Worm (Caenorhabditis elegans) whole organism, L4 larva: ENCODE results near the gene C14B9.3.

Source experiments
- F37D6.2 ChIP-seq: sonication (generic microtip); optimal IDR thresholded peaks from 2 replicates; lab custom pipeline; 2016; ENCODE audit warnings: mild to moderate bottlenecking, missing genetic modification characterization, missing compliant biosample characterization
- F44E2.7 ChIP-seq: fragments of 200-800 bp; sonication (Bioruptor generic); IDR thresholded peaks from 2 replicates; pipeline ENCODE4 v2.1.2; 2022; ENCODE audit warnings: missing genetic modification characterization, missing compliant biosample characterization
- T20F7.1 ChIP-seq: fragments of 200-800 bp; sonication (Bioruptor generic); optimal IDR thresholded peaks from 2 replicates; lab custom pipeline; 2018; ENCODE audit warnings: mild to moderate bottlenecking, missing genetic modification characterization, missing compliant biosample characterization
- T26A8.4 ChIP-seq: fragments of 200-800 bp; sonication (Bioruptor generic); IDR thresholded peaks from 2 replicates; pipeline ENCODE4 v1.3.6; 2022; ENCODE audit warnings: missing genetic modification characterization, missing compliant biosample characterization
- Y48G9A.11 ChIP-seq: fragments of 200-800 bp; sonication (Bioruptor generic); IDR thresholded peaks from 2 replicates; pipeline ENCODE4 v1.3.6; 2022; ENCODE audit warnings: missing genetic modification reagents, missing genetic modification characterization, missing compliant biosample characterization
- arid-1 ChIP-seq: fragments of 200-800 bp; sonication (Bioruptor generic); conservative IDR thresholded peaks from 2 replicates; pipeline ENCODE4 v1.3.6; 2022; ENCODE audit warnings: missing genetic modification reagents, missing genetic modification characterization, missing compliant biosample characterization
- ceh-20 ChIP-seq: fragments of 200-800 bp; sonication (Bioruptor generic); IDR thresholded peaks from 2 replicates; pipeline ENCODE4 v1.3.6; 2022; ENCODE audit warnings: missing genetic modification reagents, missing genetic modification characterization, missing compliant biosample characterization
- ceh-28 ChIP-seq: fragments of 150-350 bp; optimal IDR thresholded peaks from 2 replicates; lab custom pipeline; 2014; ENCODE audit warnings: missing biosample characterization, missing genetic modification reagents, missing genetic modification characterization
- ceh-62 ChIP-seq: sonication (generic microtip); optimal IDR thresholded peaks from 2 replicates; lab custom pipeline; 2017; ENCODE audit warnings: missing biosample characterization, missing genetic modification characterization
- ceh-82 ChIP-seq: sonication (generic microtip); optimal IDR thresholded peaks from 2 replicates; lab custom pipeline; 2017; ENCODE audit warnings: missing biosample characterization, missing genetic modification characterization
- ces-1 ChIP-seq: fragments of 150-350 bp; sonication (generic microtip); optimal IDR thresholded peaks from 4 replicates; lab custom pipeline; 2014; ENCODE audit warnings: missing biosample characterization, missing genetic modification reagents, missing genetic modification characterization
- daf-12 ChIP-seq: fragments of 150-350 bp; optimal IDR thresholded peaks from 2 replicates; lab custom pipeline; 2014; ENCODE audit warnings: missing biosample characterization, missing genetic modification reagents, missing genetic modification characterization
- daf-16 ChIP-seq, 3 experiments: sonication (generic microtip); optimal IDR thresholded peaks; 2 replicates each; lab custom pipeline; 2016 to 2017; ENCODE audit warnings: missing genetic modification characterization in 3 of 3, missing genetic modification reagents in 3 of 3, mild to moderate bottlenecking in 2 of 3, missing compliant biosample characterization in 2 of 3, missing biosample characterization in 1 of 3, moderate library complexity in 1 of 3
- dmd-6 ChIP-seq: fragments of 200-800 bp; sonication (Bioruptor generic); IDR thresholded peaks from 2 replicates; pipeline ENCODE4 v1.3.6; 2022; ENCODE audit warnings: missing genetic modification reagents, missing genetic modification characterization, missing compliant biosample characterization
- dpl-1 ChIP-seq: fragments of 150-350 bp; optimal IDR thresholded peaks from 2 replicates; lab custom pipeline; 2014; ENCODE audit warnings: missing biosample characterization, missing genetic modification reagents, missing genetic modification characterization
- duxl-1 ChIP-seq: sonication (generic microtip); optimal IDR thresholded peaks from 2 replicates; lab custom pipeline; 2016; ENCODE audit warnings: mild to moderate bottlenecking, missing genetic modification characterization, moderate library complexity, missing compliant biosample characterization; ENCODE audit not compliant: poor library complexity
- dve-1 ChIP-seq: sonication (generic microtip); optimal IDR thresholded peaks from 2 replicates; lab custom pipeline; 2017; ENCODE audit warnings: antibody characterized with exemption, mild to moderate bottlenecking, missing genetic modification characterization, missing compliant biosample characterization; ENCODE audit not compliant: insufficient read depth
- egl-43 ChIP-seq: fragments of 200-800 bp; sonication (Bioruptor generic); IDR thresholded peaks from 2 replicates; pipeline ENCODE4 v1.3.6; 2022; ENCODE audit warnings: missing genetic modification reagents, missing genetic modification characterization, missing compliant biosample characterization
- gei-8 ChIP-seq: fragments of 200-800 bp; sonication (Bioruptor generic); optimal IDR thresholded peaks from 2 replicates; lab custom pipeline; 2018; ENCODE audit warnings: mild to moderate bottlenecking, missing genetic modification characterization, missing compliant biosample characterization
- hif-1 ChIP-seq, 2 experiments: sonication (generic microtip); optimal IDR thresholded peaks; 2 replicates each; lab custom pipeline; 2016 to 2017; ENCODE audit warnings: missing compliant biosample characterization in 2 of 2, missing genetic modification characterization in 2 of 2, missing genetic modification reagents in 2 of 2, missing genotype in 2 of 2, mild to moderate bottlenecking in 1 of 2
- hlh-11 ChIP-seq: fragments of 200-800 bp; sonication (Bioruptor generic); optimal IDR thresholded peaks from 2 replicates; lab custom pipeline; 2018; ENCODE audit warnings: mild to moderate bottlenecking, missing genetic modification characterization, missing compliant biosample characterization
- hlh-30 ChIP-seq: sonication (generic microtip); optimal IDR thresholded peaks from 2 replicates; lab custom pipeline; 2017; ENCODE audit warnings: antibody characterized with exemption, mild to moderate bottlenecking, missing genetic modification characterization, missing compliant biosample characterization; ENCODE audit not compliant: insufficient read depth
- hmg-1.1 ChIP-seq: fragments of 200-800 bp; sonication (Bioruptor generic); IDR thresholded peaks from 2 replicates; pipeline ENCODE4 v1.3.6; 2022; ENCODE audit warnings: missing genetic modification reagents, missing genetic modification characterization, missing compliant biosample characterization
- jun-1 ChIP-seq: fragments of 150-350 bp; optimal IDR thresholded peaks from 2 replicates; lab custom pipeline; 2014; ENCODE audit warnings: missing biosample characterization, missing genetic modification reagents, missing genetic modification characterization
- lin-13 ChIP-seq: fragments of 150-350 bp; optimal IDR thresholded peaks from 2 replicates; lab custom pipeline; 2014; ENCODE audit warnings: missing biosample characterization, missing genetic modification reagents, missing genetic modification characterization
- lin-39 ChIP-seq: fragments of 150-350 bp; optimal IDR thresholded peaks from 2 replicates; lab custom pipeline; 2014; ENCODE audit warnings: missing biosample characterization, missing genetic modification reagents, missing genetic modification characterization
- lsy-2 ChIP-seq, 2 experiments: fragments of 150-350 bp in 1 of 2; sonication (generic microtip) in 1 of 2; optimal IDR thresholded peaks; 2 replicates each; lab custom pipeline; 2014 to 2017; ENCODE audit warnings: missing biosample characterization in 2 of 2, missing genetic modification characterization in 2 of 2
- madf-5 ChIP-seq, 2 experiments: fragments of 200-800 bp; sonication (Bioruptor generic); IDR thresholded peaks; 2 replicates each; pipeline ENCODE4 v1.3.6; 2022; ENCODE audit warnings: missing compliant biosample characterization in 2 of 2, missing genetic modification characterization in 2 of 2
- mxl-2 ChIP-seq: fragments of 200-800 bp; sonication (Bioruptor generic); conservative IDR thresholded peaks from 2 replicates; pipeline ENCODE4 v1.3.6; 2022; ENCODE audit warnings: missing genetic modification reagents, missing genetic modification characterization, missing compliant biosample characterization
- nhr-111 ChIP-seq: fragments of 200-800 bp; sonication (Bioruptor generic); optimal IDR thresholded peaks from 2 replicates; lab custom pipeline; 2018; ENCODE audit warnings: mild to moderate bottlenecking, missing genetic modification characterization, missing compliant biosample characterization
- nhr-41 ChIP-seq: fragments of 200-800 bp; sonication (Bioruptor generic); IDR thresholded peaks from 2 replicates; pipeline ENCODE4 v1.3.6; 2022; ENCODE audit warnings: missing genetic modification reagents, missing genetic modification characterization, missing compliant biosample characterization
- nhr-48 ChIP-seq: sonication (generic microtip); optimal IDR thresholded peaks from 2 replicates; lab custom pipeline; 2016; ENCODE audit warnings: mild to moderate bottlenecking, missing genetic modification characterization, missing compliant biosample characterization
- nhr-77 ChIP-seq: fragments of 150-350 bp; optimal IDR thresholded peaks from 2 replicates; lab custom pipeline; 2014; ENCODE audit warnings: missing biosample characterization, missing genetic modification characterization
- pha-4 ChIP-seq, 2 experiments: fragments of 150-350 bp in 1 of 2; fragments of 200-800 bp in 1 of 2; sonication (Bioruptor generic) in 1 of 2; IDR thresholded peaks in 1 of 2; optimal IDR thresholded peaks in 1 of 2; 2 replicates each; pipeline versions ENCODE4 v1.3.6 to Lab custom; 2014 to 2022; ENCODE audit warnings: missing genetic modification characterization in 2 of 2, missing genetic modification reagents in 2 of 2, missing biosample characterization in 1 of 2, missing compliant biosample characterization in 1 of 2
- pqm-1 ChIP-seq: sonication (generic microtip); optimal IDR thresholded peaks from 2 replicates; lab custom pipeline; 2017; ENCODE audit warnings: missing biosample characterization, missing genetic modification characterization
- sdz-12 ChIP-seq: fragments of 200-800 bp; sonication (Bioruptor generic); optimal IDR thresholded peaks from 2 replicates; lab custom pipeline; 2018; ENCODE audit warnings: mild to moderate bottlenecking, missing genetic modification characterization, missing compliant biosample characterization
- set-16 ChIP-seq: fragments of 200-800 bp; sonication (Bioruptor generic); IDR thresholded peaks from 2 replicates; pipeline ENCODE4 v1.3.6; 2022; ENCODE audit warnings: missing genetic modification reagents, missing genetic modification characterization, missing compliant biosample characterization
- unc-39 ChIP-seq: sonication (generic microtip); optimal IDR thresholded peaks from 2 replicates; lab custom pipeline; 2017; ENCODE audit warnings: missing biosample characterization, missing genetic modification characterization
- unc-62 ChIP-seq, 3 experiments: fragments of 150-350 bp in 1 of 3; sonication (generic microtip); optimal IDR thresholded peaks in 2 of 3; peaks in 1 of 3; 1 replicate in 1 of 3; 2 replicates in 2 of 3; lab custom pipeline; 2014 to 2017; ENCODE audit warnings: missing biosample characterization in 3 of 3, missing genetic modification characterization in 3 of 3, missing genetic modification reagents in 3 of 3, missing genotype in 1 of 3
- zfp-2 ChIP-seq: sonication (generic microtip); optimal IDR thresholded peaks from 2 replicates; lab custom pipeline; 2016; ENCODE audit warnings: mild to moderate bottlenecking, missing genetic modification characterization, missing compliant biosample characterization
- zfp-3 ChIP-seq: fragments of 200-800 bp; sonication (Bioruptor generic); conservative IDR thresholded peaks from 2 replicates; pipeline ENCODE4 v1.3.6; 2022; ENCODE audit warnings: missing genetic modification reagents, missing genetic modification characterization, missing compliant biosample characterization
- zip-11 ChIP-seq: fragments of 200-800 bp; sonication (Bioruptor generic); IDR thresholded peaks from 2 replicates; pipeline ENCODE4 v1.3.6; 2022; ENCODE audit warnings: missing genetic modification characterization, missing compliant biosample characterization

C14B9.3 gene

ce11 chrIII:8144574-8145065 lies 36.0 kb downstream of the C14B9.3 start, which contains the start of the genes C14B9.8 and mrpl-18 (continued):
- TF ChIP-seq Y48G9A.11 (GFP tag; lab: Robert Waterston, UW) (peak; percentile 76), nhr-48 (tag; lab: Kevin White, UChicago) (no peak), madf-5 (GFP tag; IDR thresholded peaks at IDR 0.05; lab: Robert Waterston, UW) (no peak), F44E2.7 (no peak), pha-4 (GFP tag; IDR thresholded peaks at IDR 0.05; lab: Robert Waterston, UW) (no peak), pha-4 (tag; optimal IDR thresholded peaks at IDR 0.05; lab: Kevin White, UChicago) (no peak), dpl-1 (GFP tag; lab: Kevin White, UChicago) (peak; percentile 48), ceh-28 (no peak), lin-39 (no peak), zfp-2 (tag; lab: Kevin White, UChicago) (no peak), duxl-1 (tag; lab: Kevin White, UChicago) (no peak)
- TF ChIP-seq, all 104 proteins: peak for 21

ce11 chrIII:8145971-8146370 lies 37.4 kb downstream of the C14B9.3 start:
- TF ChIP-seq ceh-20: peak; percentile 54; the same call in 1 of the 2 replicates
- TF ChIP-seq nhr-77 (tag; lab: Kevin White, UChicago): no peak
- no peak for TF ChIP-seq zip-11 (GFP tag; lab: Robert Waterston, UW)
- TF ChIP-seq unc-62 (GFP tag; optimal IDR thresholded peaks at IDR 0.05 in 1 of 2; lab: Kevin White, UChicago): peak in 1 of 2 experiments; percentile 61
- no peak for TF ChIP-seq unc-62 (tag; optimal IDR thresholded peaks at IDR 0.05; lab: Kevin White, UChicago)
- TF ChIP-seq hmg-1.1: 0 out of 2 replicates have a peak, but pooled peaks have one; percentile 14
- TF ChIP-seq, all 104 proteins: peak for 3

- TF ChIP-seq T20F7.1 (no peak), unc-39 (tag; lab: Kevin White, UChicago) (no peak), set-16 (GFP tag; lab: Robert Waterston, UW) (no peak), lin-13 (GFP tag; lab: Kevin White, UChicago) (no peak), hlh-11 (tag; lab: Kevin White, UChicago) (no peak), zfp-3 (no peak), lsy-2 (tag; optimal IDR thresholded peaks at IDR 0.05; lab: Kevin White, UChicago) (no peak), F44E2.7 (no peak), nhr-111 (GFP tag; lab: Kevin White, UChicago) (no peak), sdz-12 (GFP tag; lab: Kevin White, UChicago) (no peak), F37D6.2 (tag; lab: Kevin White, UChicago) (no peak), arid-1 (GFP tag; lab: Robert Waterston, UW) (no peak), jun-1 (tag; lab: Kevin White, UChicago) (no peak), unc-62 (GFP tag; optimal IDR thresholded peaks at IDR 0.05 in 1 of 2; lab: Kevin White, UChicago) (no peak), unc-62 (tag; optimal IDR thresholded peaks at IDR 0.05; lab: Kevin White, UChicago) (no peak), ceh-82 (tag; lab: Kevin White, UChicago) (no peak), gei-8 (GFP tag; lab: Kevin White, UChicago) (no peak), mxl-2 (GFP tag; lab: Robert Waterston, UW) (no peak), ceh-28 (no peak), daf-12 (tag; lab: Kevin White, UChicago) (no peak)
These were observed 40.2 kb downstream of the C14B9.3 start, which contains the start of gene D2007.2 for ce11 chrIII:8148751-8149150. Gene D2007.2 (plus strand): TSS chrIII:8148963.

DNA sequence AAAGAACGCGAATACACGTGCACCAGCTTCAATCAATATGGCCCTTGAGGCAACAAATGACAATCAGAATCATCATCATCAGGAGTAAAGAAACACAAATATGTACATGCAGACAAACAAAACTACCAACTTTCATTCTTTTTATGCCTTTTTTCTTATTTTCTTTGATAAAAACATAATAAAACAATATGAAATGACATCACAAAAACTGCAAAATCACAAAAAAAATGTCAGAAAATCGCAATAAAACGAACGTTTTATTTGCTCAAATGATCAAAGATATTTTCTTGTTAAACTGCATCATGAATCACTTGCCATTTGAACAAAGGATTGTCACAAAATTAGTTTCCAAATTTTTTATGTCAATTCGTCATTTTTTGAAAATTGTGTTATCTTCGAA lies 45.8 kb downstream of the C14B9.3 start:
- TF ChIP-seq dmd-6 (GFP tag; lab: Robert Waterston, UW) (peak; percentile 11; the same call in 1 of the 2 replicates), pqm-1 (tag; lab: Kevin White, UChicago) (peak; percentile 55), ceh-62 (tag; lab: Kevin White, UChicago) (no peak), dpl-1 (GFP tag; lab: Kevin White, UChicago) (peak; percentile 22), hlh-11 (tag; lab: Kevin White, UChicago) (peak; percentile 29), ces-1 (GFP tag; lab: Kevin White, UChicago) (no peak), arid-1 (GFP tag; lab: Robert Waterston, UW) (no peak), mxl-2 (GFP tag; lab: Robert Waterston, UW) (no peak), dve-1 (tag; lab: Kevin White, UChicago) (peak; percentile 37), zip-11 (GFP tag; lab: Robert Waterston, UW) (no peak), F44E2.7 (no peak), T26A8.4 (no peak), nhr-41 (GFP tag; lab: Robert Waterston, UW) (no peak), hlh-30 (tag; lab: Kevin White, UChicago) (peak; percentile 25), daf-16 (GFP tag; optimal IDR thresholded peaks at IDR 0.05; lab: Kevin White, UChicago) (no peak), daf-16 (tag; optimal IDR thresholded peaks at IDR 0.05; lab: Kevin White, UChicago) (peak; percentile 51), hif-1 (tag; optimal IDR thresholded peaks at IDR 0.05; lab: Kevin White, UChicago) (no peak), egl-43 (no peak)
